Worm (Caenorhabditis elegans) whole organism, L2 larva: ENCODE results near the gene ndg-4.

Experiments
- ceh-82 ChIP-seq: fragments of 150-350 bp; optimal IDR thresholded peaks from 2 replicates; lab custom pipeline; 2014; ENCODE audit warnings: missing biosample characterization, missing genetic modification characterization
- lin-13 ChIP-seq: fragments of 150-350 bp; optimal IDR thresholded peaks from 2 replicates; lab custom pipeline; 2014; ENCODE audit warnings: missing biosample characterization, missing genetic modification reagents, missing genetic modification characterization
- nhr-129 ChIP-seq: fragments of 150-350 bp; optimal IDR thresholded peaks from 2 replicates; lab custom pipeline; 2014; ENCODE audit warnings: missing biosample characterization, missing genetic modification characterization
- nhr-21 ChIP-seq: fragments of 150-350 bp; optimal IDR thresholded peaks from 2 replicates; lab custom pipeline; 2014; ENCODE audit warnings: missing biosample characterization, missing genetic modification characterization
- nhr-23 ChIP-seq: fragments of 150-350 bp; optimal IDR thresholded peaks from 2 replicates; lab custom pipeline; 2014; ENCODE audit warnings: missing biosample characterization, missing genetic modification reagents, missing genetic modification characterization
- sma-9 ChIP-seq, 2 experiments: fragments of 150-350 bp in 1 of 2; sonication (generic microtip) in 1 of 2; optimal IDR thresholded peaks; 2 replicates each; lab custom pipeline; 2014 to 2016; ENCODE audit warnings: missing genetic modification characterization in 2 of 2, mild to moderate bottlenecking in 1 of 2, missing biosample characterization in 1 of 2, missing compliant biosample characterization in 1 of 2, missing genetic modification reagents in 1 of 2, moderate library complexity in 1 of 2
- ztf-11 ChIP-seq: sonication (generic microtip); optimal IDR thresholded peaks from 2 replicates; lab custom pipeline; 2017; ENCODE audit warnings: missing biosample characterization, missing genetic modification characterization

DNA sequence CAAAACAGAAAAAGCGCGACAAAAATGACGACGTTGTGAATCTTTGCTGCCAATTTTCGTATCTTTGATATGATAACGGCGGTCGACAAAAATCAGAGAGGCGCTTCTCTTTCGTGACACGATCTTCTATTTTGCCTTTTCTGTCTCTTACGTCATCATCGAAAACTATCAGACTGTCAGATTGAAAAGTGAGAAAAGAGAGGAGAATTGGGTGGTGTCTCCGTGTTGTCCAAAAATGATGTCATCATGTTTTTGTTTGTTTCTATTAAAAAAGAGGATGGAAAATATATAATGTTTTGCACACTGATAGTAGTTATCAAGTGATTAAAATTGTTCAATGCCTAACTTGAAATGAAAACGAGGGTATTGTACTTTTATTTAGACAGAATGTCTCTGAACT lies 28.9 kb upstream of the ndg-4 start:
- TF ChIP-seq sma-9 (GFP tag; optimal IDR thresholded peaks at IDR 0.05; lab: Kevin White, UChicago) (peak; percentile 85), sma-9 (tag; optimal IDR thresholded peaks at IDR 0.05; lab: Kevin White, UChicago) (no peak), ztf-11 (tag; lab: Kevin White, UChicago) (no peak), nhr-21 (peak; percentile 75), nhr-23 (no peak), ceh-82 (no peak), lin-13 (no peak), nhr-129 (peak; percentile 59)
